Worm (Caenorhabditis elegans) whole organism, midembryonic: Measurements from ENCODE around the gene C50C3.12.

Experiments used
- T22C8.4 ChIP-seq: fragments of 200-800 bp; sonication (Bioruptor generic); IDR thresholded peaks from 2 replicates; pipeline ENCODE4 v1.3.6; 2022; ENCODE audit warnings: missing genetic modification characterization, missing compliant biosample characterization
- klf-2 ChIP-seq: fragments of 200-800 bp; sonication (Bioruptor generic); conservative IDR thresholded peaks from 2 replicates; pipeline ENCODE4 v1.3.6; 2022; ENCODE audit warnings: missing genetic modification reagents, missing genetic modification characterization, missing compliant biosample characterization

DNA sequence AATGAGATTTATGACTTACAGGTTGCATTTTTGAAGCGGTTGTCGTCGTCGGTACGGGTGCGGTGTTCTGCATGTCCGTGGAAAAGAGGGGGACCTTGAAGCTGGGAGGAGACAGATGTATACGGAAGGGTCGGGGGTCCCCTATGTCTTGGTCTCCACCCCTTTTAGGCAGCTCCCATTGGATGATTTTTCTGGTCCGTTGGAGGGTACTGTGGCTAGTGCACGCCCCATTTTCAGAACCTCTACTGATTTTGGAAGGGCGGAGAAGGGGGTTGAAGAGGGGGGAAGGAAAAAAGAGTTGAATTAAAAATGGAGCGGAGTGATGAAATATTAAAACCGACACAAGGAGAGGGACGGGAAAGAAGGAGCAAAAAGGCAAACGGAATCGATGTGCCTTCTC, 39.9 kb downstream of the C50C3.12 start, which contains the start of gene unc-86:
- TF ChIP-seq klf-2 (GFP tag; lab: Robert Waterston, UW) = no peak
- TF ChIP-seq T22C8.4 = no peak
